Worm (Caenorhabditis elegans): ENCODE data around the gene polq-1.

polq-1 gene

DNA sequence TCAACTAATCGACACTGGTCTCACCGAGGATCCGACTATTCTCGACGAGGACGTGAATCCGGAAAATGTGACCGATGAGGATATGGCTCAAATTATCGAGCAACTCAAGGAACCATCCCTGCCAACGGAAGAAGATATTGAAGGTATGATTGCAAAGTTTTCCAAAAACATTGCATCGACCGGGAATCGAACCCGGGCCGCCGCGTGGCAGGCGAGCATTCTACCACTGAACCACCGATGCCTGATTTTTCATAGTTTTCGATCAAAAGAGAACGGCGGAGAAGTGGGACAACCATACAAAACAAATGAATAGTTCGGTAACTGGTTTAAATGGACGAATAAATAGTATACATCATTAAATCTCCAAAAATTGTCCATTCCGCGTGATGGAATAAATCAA, 41.1 kb downstream of the polq-1 start:
- TF ChIP-seq unc-86 (tag; optimal IDR thresholded peaks at IDR 0.05) (no peak), Y116A8C.19 (tag; optimal IDR thresholded peaks at IDR 0.05; ENCODE audit: borderline replicate concordance) (no peak), mab-9 (GFP tag; IDR thresholded peaks at IDR 0.05) (no peak), swsn-7 (tag; optimal IDR thresholded peaks at IDR 0.05) (no peak), nhr-47 (tag; optimal IDR thresholded peaks at IDR 0.05) (no peak), nhr-11 (tag; optimal IDR thresholded peaks at IDR 0.05) (no peak), fos-1 (tag; optimal IDR thresholded peaks at IDR 0.05) (no peak), egl-27 (tag; optimal IDR thresholded peaks at IDR 0.05) (no peak), unc-98 (GFP tag; IDR thresholded peaks at IDR 0.05) (no peak), ceh-63 (GFP tag; optimal IDR thresholded peaks at IDR 0.05) (no peak), nhr-76 (tag; optimal IDR thresholded peaks at IDR 0.05) (no peak), nhr-84 (tag; optimal IDR thresholded peaks at IDR 0.05) (no peak), efl-1 (optimal IDR thresholded peaks at IDR 0.05) (no peak), efl-1 (GFP tag; optimal IDR thresholded peaks at IDR 0.05 in 1 of 2) (no peak), nhr-20 (tag; optimal IDR thresholded peaks at IDR 0.05) (no peak), F16B12.6 (tag; optimal IDR thresholded peaks at IDR 0.05) (no peak), skn-1 (tag; optimal IDR thresholded peaks at IDR 0.05) (no peak), nhr-19 (GFP tag; conservative IDR thresholded peaks at IDR 0.05) (no peak), unc-62 (GFP tag; optimal IDR thresholded peaks at IDR 0.05) (no peak), aly-2 (tag; optimal IDR thresholded peaks at IDR 0.05) (no peak)

DNA sequence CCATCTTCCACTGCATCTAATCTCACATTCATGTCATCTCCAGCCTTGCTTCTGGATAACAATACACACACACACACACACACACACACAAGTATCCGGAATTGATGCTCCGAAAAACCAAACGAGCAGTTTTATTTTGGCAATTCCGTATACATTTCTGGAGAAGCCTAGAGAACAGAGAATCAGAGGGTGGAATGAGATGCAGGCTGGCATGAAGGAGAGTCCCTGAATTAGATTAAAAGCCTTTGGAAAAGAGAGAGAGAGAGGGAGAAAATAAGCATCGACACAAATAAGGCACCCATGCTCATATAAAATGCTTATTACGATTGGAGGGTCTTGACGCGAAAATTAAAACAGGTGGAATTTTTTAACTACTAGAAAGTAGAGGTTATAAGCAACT, 42.2 kb downstream of the polq-1 start:
- TF ChIP-seq snpc-4 (tag; optimal IDR thresholded peaks at IDR 0.05) (no peak), C16A3.4 (tag; optimal IDR thresholded peaks at IDR 0.05) (no peak), lin-14 (GFP tag; optimal IDR thresholded peaks at IDR 0.05) (peak; percentile 60)

DNA sequence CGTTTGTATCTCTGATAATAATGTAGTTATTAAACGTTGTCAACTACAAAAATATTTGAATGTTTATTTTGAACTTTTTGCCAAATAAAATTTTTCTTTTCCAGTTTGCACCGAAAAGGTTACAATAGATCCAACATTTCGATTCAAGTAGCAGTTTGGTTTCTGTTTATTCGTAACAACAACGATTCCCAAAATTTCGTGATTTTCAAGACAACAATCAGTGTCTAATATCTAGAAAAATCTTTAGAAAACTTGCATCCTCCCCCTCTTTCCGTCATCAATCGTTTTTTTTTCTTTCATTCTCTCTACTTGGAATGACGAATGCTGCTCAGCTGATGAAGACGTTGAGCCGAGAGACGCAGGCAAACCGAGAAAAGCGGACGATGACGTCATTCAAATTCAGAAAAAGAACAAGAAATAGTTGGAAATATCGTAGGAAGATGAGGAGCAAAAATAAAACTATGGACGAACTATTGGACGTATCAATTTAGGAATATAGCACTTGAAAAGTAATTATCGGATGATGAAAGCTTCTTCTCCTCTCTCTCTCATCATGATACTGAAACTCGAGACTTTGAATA, 44.4 kb downstream of the polq-1 start:
- TF ChIP-seq unc-86 (tag; optimal IDR thresholded peaks at IDR 0.05) (peak; percentile 81), fkh-8 (tag; optimal IDR thresholded peaks at IDR 0.05) (peak; percentile 97), dsc-1 (tag; optimal IDR thresholded peaks at IDR 0.05) (peak; percentile 74), blmp-1 (tag; optimal IDR thresholded peaks at IDR 0.05) (no peak), skn-1 (tag; optimal IDR thresholded peaks at IDR 0.05) (no peak), nhr-90 (tag; optimal IDR thresholded peaks at IDR 0.05; ENCODE audit: poor library complexity) (no peak), unc-30 (tag; optimal IDR thresholded peaks at IDR 0.05) (no peak), efl-3 (GFP tag; optimal IDR thresholded peaks at IDR 0.05) (no peak), tbx-2 (tag; optimal IDR thresholded peaks at IDR 0.05) (peak; percentile 49), nhr-71 (tag; optimal IDR thresholded peaks at IDR 0.05) (peak; percentile 91), C34B4.2 (tag; optimal IDR thresholded peaks at IDR 0.05) (no peak), mef-2 (tag; optimal IDR thresholded peaks at IDR 0.05) (peak; percentile 74), nhr-237 (tag; optimal IDR thresholded peaks at IDR 0.05) (no peak), unc-130 (tag; optimal IDR thresholded peaks at IDR 0.05) (no peak), egl-13 (tag; optimal IDR thresholded peaks at IDR 0.05) (peak; percentile 78), lsy-2 (tag; optimal IDR thresholded peaks at IDR 0.05) (peak; percentile 51 to 71), sox-4 (tag; optimal IDR thresholded peaks at IDR 0.05) (peak; percentile 72), aha-1 (tag; optimal IDR thresholded peaks at IDR 0.05) (no peak), ceh-63 (GFP tag; optimal IDR thresholded peaks at IDR 0.05) (peak; percentile 57), nhr-12 (tag; optimal IDR thresholded peaks at IDR 0.05) (no peak), vab-15 (tag; optimal IDR thresholded peaks at IDR 0.05) (no peak), hlh-17 (GFP tag; optimal IDR thresholded peaks at IDR 0.05; ENCODE audit: borderline replicate concordance) (no peak), ceh-90 (tag; optimal IDR thresholded peaks at IDR 0.05) (no peak), mep-1 (tag; optimal IDR thresholded peaks at IDR 0.05) (peak; percentile 62), grh-1 (GFP tag; IDR thresholded peaks at IDR 0.05) (no peak), F16B12.6 (tag; optimal IDR thresholded peaks at IDR 0.05) (no peak), elt-3 (tag; optimal IDR thresholded peaks at IDR 0.05) (no peak), lir-3 (tag; optimal IDR thresholded peaks at IDR 0.05; ENCODE audit: poor library complexity) (peak; percentile 29), egl-27 (tag; optimal IDR thresholded peaks at IDR 0.05) (peak in 1 of 2 experiments; percentile 37), sup-37 (GFP tag; optimal IDR thresholded peaks at IDR 0.05) (no peak), mab-9 (GFP tag; IDR thresholded peaks at IDR 0.05) (peak; percentile 50; the same call in 1 of the 2 replicates), dpl-1 (GFP tag; optimal IDR thresholded peaks at IDR 0.05) (peak in 1 of 3 experiments; percentile 35), nhr-84 (tag; optimal IDR thresholded peaks at IDR 0.05) (no peak), elt-2 (tag; optimal IDR thresholded peaks at IDR 0.05) (no peak)
